Fruit fly (Drosophila melanogaster) S2 (cell line): ENCODE results near the gene Fit2.

ENCODE experiments used
- CG8478 ChIP-seq: fragments of >200 bp; optimal IDR thresholded peaks from 2 replicates; lab custom pipeline; 2018
- CTCF ChIP-seq, 2 experiments: fragments of >200 bp; optimal IDR thresholded peaks; 2 replicates each; lab custom pipeline; 2018

- no peak for TF ChIP-seq CTCF (optimal IDR thresholded peaks at IDR 0.05; lab: Kevin White, UChicago)
- TF ChIP-seq CG8478 (lab: Kevin White, UChicago): no peak
Measured at dm6 chr3L:17053932-17054331, 29.8 kb downstream of the Fit2 start.
